Fruit fly (Drosophila melanogaster): ENCODE measurements around the gene CG9981.

CG9981 gene

dm6 chrX:16358670-16359320 lies 46.1 kb downstream of the CG9981 start, which contains the start of the genes U2af50 and PIG-Q (continued):
- TF ChIP-seq Dad (GFP tag; optimal IDR thresholded peaks at IDR 0.05) (peak; percentile 45), CG8478 (optimal IDR thresholded peaks at IDR 0.05) (no peak), gsb (GFP tag; IDR thresholded peaks at IDR 0.05) (peak; percentile 82; the same call in 1 of the 2 replicates), ind (GFP tag; optimal IDR thresholded peaks at IDR 0.05) (peak; percentile 93), CG12299 (tag; optimal IDR thresholded peaks at IDR 0.05) (peak; percentile 87), tll (GFP tag; optimal IDR thresholded peaks at IDR 0.05) (peak in 1 of 2 experiments; percentile 48), run (tag; optimal IDR thresholded peaks at IDR 0.05) (peak; percentile 85), hbn (GFP tag; IDR thresholded peaks at IDR 0.05; ENCODE audit: partially characterized antibody) (no peak), B-H1 (GFP tag; IDR thresholded peaks at IDR 0.05) (peak; percentile 82; the same call in 2 of the 3 replicates), phol (tag; optimal IDR thresholded peaks at IDR 0.05) (peak; percentile 95), Chrac-16 (GFP tag; optimal IDR thresholded peaks at IDR 0.05) (peak; percentile 89), CG8290 (GFP tag; optimal IDR thresholded peaks at IDR 0.05) (peak; percentile 79), CG8290 (tag; optimal IDR thresholded peaks at IDR 0.05) (peak in 1 of 2 experiments; percentile 19), zen (tag; optimal IDR thresholded peaks at IDR 0.05) (peak; percentile 95), ken (GFP tag; IDR thresholded peaks at IDR 0.05) (no peak; the same call in 1 of the 3 replicates), Optix (GFP tag; IDR thresholded peaks at IDR 0.05) (no peak; the same call in 2 of the 3 replicates), lbe (GFP tag; optimal IDR thresholded peaks at IDR 0.05) (peak; percentile 78), Ets97D (GFP tag; optimal IDR thresholded peaks at IDR 0.05) (peak; percentile 33), ewg (GFP tag; optimal IDR thresholded peaks at IDR 0.05) (peak; percentile 85), bbx (GFP tag; IDR thresholded peaks at IDR 0.05; ENCODE audit: partially characterized antibody) (no peak), MESR4 (GFP tag; optimal IDR thresholded peaks at IDR 0.05) (peak; percentile 49), stwl (tag; optimal IDR thresholded peaks at IDR 0.05) (peak; percentile 66), CG9437 (GFP tag; optimal IDR thresholded peaks at IDR 0.05) (peak; percentile 90), NC2β (GFP tag; optimal IDR thresholded peaks at IDR 0.05) (peak; percentile 36), Dp (GFP tag; optimal IDR thresholded peaks at IDR 0.05) (peak; percentile 17), CG12219 (GFP tag; optimal IDR thresholded peaks at IDR 0.05) (peak; percentile 78), wor (GFP tag; IDR thresholded peaks at IDR 0.05) (peak; percentile 83; the same call in 1 of the 2 replicates), CG15011 (GFP tag; optimal IDR thresholded peaks at IDR 0.05) (no peak), CG11398 (GFP tag; optimal IDR thresholded peaks at IDR 0.05) (peak; percentile 30), Antp (GFP tag; optimal IDR thresholded peaks at IDR 0.05) (peak; percentile 72), CG17829 (tag; optimal IDR thresholded peaks at IDR 0.05) (peak; percentile 95), CG8089 (GFP tag; optimal IDR thresholded peaks at IDR 0.05) (peak; percentile 47), ATbp (GFP tag; optimal IDR thresholded peaks at IDR 0.05) (peak; percentile 89), CG10366 (GFP tag; IDR thresholded peaks at IDR 0.05) (no peak; the same call in 1 of the 2 replicates), ap (GFP tag; IDR thresholded peaks at IDR 0.05) (peak; percentile 87; the same call in 1 of the 2 replicates), CG6175 (GFP tag; IDR thresholded peaks at IDR 0.05) (no peak), CG12942 (GFP tag; optimal IDR thresholded peaks at IDR 0.05) (peak; percentile 92), CG6813 (GFP tag; optimal IDR thresholded peaks at IDR 0.05) (no peak), CG9609 (GFP tag; optimal IDR thresholded peaks at IDR 0.05) (peak; percentile 66), ab (GFP tag; optimal IDR thresholded peaks at IDR 0.05) (peak; percentile 66), kni (GFP tag; optimal IDR thresholded peaks at IDR 0.05) (no peak), emc (GFP tag; optimal IDR thresholded peaks at IDR 0.05) (no peak), cato (GFP tag; optimal IDR thresholded peaks at IDR 0.05; ENCODE audit: borderline replicate concordance) (peak; percentile 76), seq (GFP tag; IDR thresholded peaks at IDR 0.05) (peak; percentile 88; the same call in 1 of the 2 replicates), CG1602 (GFP tag; optimal IDR thresholded peaks at IDR 0.05) (peak; percentile 90), corto (GFP tag; optimal IDR thresholded peaks at IDR 0.05) (no peak), sens-2 (GFP tag; IDR thresholded peaks at IDR 0.05) (no peak; the same call in 1 of the 2 replicates), CG2875 (GFP tag; optimal IDR thresholded peaks at IDR 0.05) (peak; percentile 85), Abd-B (GFP tag; optimal IDR thresholded peaks at IDR 0.05) (peak; percentile 96)
